Fruit fly (Drosophila melanogaster): ENCODE results near the gene CG8028.

DNA sequence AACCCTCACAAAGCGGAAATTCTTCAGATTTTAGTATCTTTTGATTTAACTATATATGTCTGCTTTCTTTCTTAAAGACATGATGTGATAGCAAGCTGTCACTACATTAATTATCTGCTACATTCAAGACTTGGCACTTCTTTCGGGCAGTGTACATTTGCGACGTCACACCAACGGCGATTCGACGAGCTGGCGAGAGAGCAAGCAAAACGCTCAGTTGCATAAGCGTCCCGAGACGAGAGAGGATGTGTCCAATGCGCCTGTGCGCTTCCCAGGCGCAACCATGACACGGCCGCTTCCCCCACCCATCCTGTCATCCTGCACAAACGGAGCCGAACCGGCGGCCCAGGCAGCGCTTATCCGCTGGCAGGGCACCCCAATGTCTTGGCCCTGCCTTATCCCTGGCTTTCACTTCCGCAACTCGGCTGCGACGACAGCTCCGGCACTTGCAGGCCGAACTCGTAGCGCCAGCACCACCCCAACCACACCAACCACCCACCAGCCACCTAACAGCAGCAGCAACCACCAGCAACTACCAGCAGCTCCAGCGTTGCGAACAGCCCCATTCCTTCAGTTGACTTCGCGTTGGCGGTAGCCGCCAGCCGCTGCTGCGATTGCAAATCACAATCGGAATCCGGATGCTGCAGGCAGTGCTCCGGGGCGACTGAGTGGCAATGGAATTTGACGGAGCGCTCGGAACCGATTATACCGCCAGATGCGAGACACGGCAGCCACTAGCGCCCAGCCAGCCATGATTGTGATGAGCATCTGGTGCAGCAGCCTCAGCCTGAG, 31.5 kb downstream of the CG8028 start, which contains the start of gene Hs3st-B:
- no peak for TF ChIP-seq CG8319 (GFP tag; optimal IDR thresholded peaks at IDR 0.05)
- no peak for TF ChIP-seq Blimp-1 (GFP tag; optimal IDR thresholded peaks at IDR 0.05)
- TF ChIP-seq vri (GFP tag; optimal IDR thresholded peaks at IDR 0.05), result peak; percentile 14
- TF ChIP-seq dac (GFP tag; optimal IDR thresholded peaks at IDR 0.05), result no peak
- TF ChIP-seq esn (GFP tag; optimal IDR thresholded peaks at IDR 0.05), result no peak
- no peak for TF ChIP-seq spab (GFP tag; optimal IDR thresholded peaks at IDR 0.05)
- TF ChIP-seq Lpt (GFP tag; optimal IDR thresholded peaks at IDR 0.05), result no peak
- TF ChIP-seq topi (GFP tag; optimal IDR thresholded peaks at IDR 0.05), result no peak
- TF ChIP-seq salr (GFP tag; optimal IDR thresholded peaks at IDR 0.05), result no peak
- no peak for TF ChIP-seq Eip93F (GFP tag; optimal IDR thresholded peaks at IDR 0.05)
- no peak for TF ChIP-seq CG4318 (GFP tag; optimal IDR thresholded peaks at IDR 0.05)
- TF ChIP-seq CG11294 (GFP tag; IDR thresholded peaks at IDR 0.05), result no peak
- TF ChIP-seq net (GFP tag; optimal IDR thresholded peaks at IDR 0.05), result no peak

All from whole organism, prepupa.